Worm (Caenorhabditis elegans) whole organism, L1 larva: ENCODE results near the gene grl-31.
A peak's percentile ranks its signal among the peaks of the same experiment; 100 is the strongest.

ENCODE experiments used
- C04F5.9 ChIP-seq: sonication (generic microtip); optimal IDR thresholded peaks from 2 replicates; lab custom pipeline; 2016; ENCODE audit warnings: missing genetic modification characterization, missing compliant biosample characterization
- C16A3.4 ChIP-seq: fragments of 150-350 bp; optimal IDR thresholded peaks from 2 replicates; lab custom pipeline; 2014; ENCODE audit warnings: missing biosample characterization, missing genetic modification characterization
- C34B4.2 ChIP-seq: sonication (generic microtip); optimal IDR thresholded peaks from 2 replicates; lab custom pipeline; 2017; ENCODE audit warnings: mild to moderate bottlenecking, missing genetic modification characterization, missing compliant biosample characterization
- blmp-1 ChIP-seq: fragments of 150-350 bp; optimal IDR thresholded peaks from 2 replicates; lab custom pipeline; 2014; ENCODE audit warnings: missing biosample characterization, missing genetic modification characterization
- ceh-82 ChIP-seq, 3 experiments: fragments of 150-350 bp in 1 of 3; sonication (generic microtip) in 2 of 3; optimal IDR thresholded peaks; 2 replicates each; lab custom pipeline; 2014 to 2017; ENCODE audit warnings: missing biosample characterization in 3 of 3, missing genetic modification characterization in 3 of 3
- efl-1 ChIP-seq, 4 experiments: fragments of 150-350 bp; optimal IDR thresholded peaks in 3 of 4; peaks in 1 of 4; 1 replicate in 1 of 4; 2 replicates in 3 of 4; lab custom pipeline; 2014; ENCODE audit warnings: missing biosample characterization in 2 of 4, missing genetic modification characterization in 2 of 4, missing genetic modification reagents in 2 of 4
- fkh-4 ChIP-seq: sonication (generic microtip); optimal IDR thresholded peaks from 2 replicates; lab custom pipeline; 2016; ENCODE audit warnings: missing compliant biosample characterization, missing genetic modification characterization, borderline replicate concordance
- hpl-2 ChIP-seq: fragments of 150-350 bp; optimal IDR thresholded peaks from 2 replicates; lab custom pipeline; 2014; ENCODE audit warnings: missing biosample characterization, missing genetic modification reagents, missing genetic modification characterization
- irx-1 ChIP-seq: sonication (generic microtip); optimal IDR thresholded peaks from 2 replicates; lab custom pipeline; 2016; ENCODE audit warnings: missing genetic modification characterization, missing compliant biosample characterization
- isw-1 ChIP-seq: fragments of 200-800 bp; sonication (Bioruptor generic); IDR thresholded peaks from 2 replicates; pipeline ENCODE4 v1.3.6; 2022; ENCODE audit warnings: missing genetic modification characterization, missing compliant biosample characterization
- lin-15B ChIP-seq: fragments of 150-350 bp; sonication (generic microtip); optimal IDR thresholded peaks from 3 replicates; lab custom pipeline; 2014; ENCODE audit warnings: missing biosample characterization, missing genetic modification characterization
- lir-3 ChIP-seq: sonication (generic microtip); optimal IDR thresholded peaks from 2 replicates; lab custom pipeline; 2016; ENCODE audit warnings: mild to moderate bottlenecking, missing genetic modification characterization, moderate library complexity, missing compliant biosample characterization; ENCODE audit not compliant: poor library complexity
- lsy-2 ChIP-seq, 2 experiments: fragments of 150-350 bp; optimal IDR thresholded peaks; 2 replicates each; lab custom pipeline; 2014; ENCODE audit warnings: missing biosample characterization in 2 of 2, missing genetic modification characterization in 2 of 2
- mdl-1 ChIP-seq, 2 experiments: fragments of 150-350 bp; optimal IDR thresholded peaks; 2 replicates each; lab custom pipeline; 2014 to 2017; ENCODE audit warnings: missing biosample characterization in 2 of 2, missing genetic modification characterization in 2 of 2, inconsistent platforms in 1 of 2
- mep-1 ChIP-seq: fragments of 150-350 bp; optimal IDR thresholded peaks from 2 replicates; lab custom pipeline; 2014; ENCODE audit warnings: missing biosample characterization, missing genetic modification characterization
- nhr-12 ChIP-seq: sonication (generic microtip); optimal IDR thresholded peaks from 2 replicates; lab custom pipeline; 2017; ENCODE audit warnings: missing biosample characterization, missing genetic modification characterization
- nhr-28 ChIP-seq: fragments of 150-350 bp; optimal IDR thresholded peaks from 2 replicates; lab custom pipeline; 2014; ENCODE audit warnings: missing biosample characterization, missing genetic modification characterization
- nhr-76 ChIP-seq: sonication (generic microtip); optimal IDR thresholded peaks from 2 replicates; lab custom pipeline; 2017; ENCODE audit warnings: missing biosample characterization, missing genetic modification characterization
- nhr-77 ChIP-seq: fragments of 150-350 bp; optimal IDR thresholded peaks from 2 replicates; lab custom pipeline; 2014; ENCODE audit warnings: missing biosample characterization, missing genetic modification characterization
- nhr-85 ChIP-seq: sonication (generic microtip); peaks from one replicate; lab custom pipeline; 2016; ENCODE audit warnings: missing genetic modification characterization, inconsistent platforms, missing compliant biosample characterization
- nhr-90 ChIP-seq: sonication (generic microtip); optimal IDR thresholded peaks from 2 replicates; lab custom pipeline; 2016; ENCODE audit warnings: mild to moderate bottlenecking, missing genetic modification characterization, missing compliant biosample characterization; ENCODE audit not compliant: poor library complexity
- pag-3 ChIP-seq: sonication (generic microtip); optimal IDR thresholded peaks from 2 replicates; lab custom pipeline; 2017; ENCODE audit warnings: missing genetic modification characterization, mild to moderate bottlenecking, missing compliant biosample characterization, antibody characterized with exemption, borderline replicate concordance; ENCODE audit not compliant: insufficient read depth
- snu-23 ChIP-seq: sonication (generic microtip); optimal IDR thresholded peaks from 2 replicates; lab custom pipeline; 2016; ENCODE audit warnings: missing genetic modification characterization, missing compliant biosample characterization
- sox-4 ChIP-seq: sonication (generic microtip); optimal IDR thresholded peaks from 2 replicates; lab custom pipeline; 2016; ENCODE audit warnings: missing genetic modification characterization, missing compliant biosample characterization
- sup-37 ChIP-seq: fragments of 200-800 bp; sonication (Bioruptor generic); optimal IDR thresholded peaks from 2 replicates; lab custom pipeline; 2018; ENCODE audit warnings: mild to moderate bottlenecking, missing genetic modification characterization, missing compliant biosample characterization
- unc-130 ChIP-seq: fragments of 150-350 bp; optimal IDR thresholded peaks from 2 replicates; lab custom pipeline; 2017; ENCODE audit warnings: missing biosample characterization, missing genetic modification characterization, inconsistent platforms
- unc-62 ChIP-seq: fragments of 150-350 bp; optimal IDR thresholded peaks from 2 replicates; lab custom pipeline; 2014; ENCODE audit warnings: missing biosample characterization, missing genetic modification reagents, missing genetic modification characterization
- vab-15 ChIP-seq: sonication (generic microtip); optimal IDR thresholded peaks from 2 replicates; lab custom pipeline; 2017; ENCODE audit warnings: missing genotype, mild to moderate bottlenecking, missing genetic modification characterization, missing compliant biosample characterization
- xbp-1 ChIP-seq: sonication (generic microtip); optimal IDR thresholded peaks from 2 replicates; lab custom pipeline; 2016; ENCODE audit warnings: missing genetic modification characterization, missing compliant biosample characterization
- zip-4 ChIP-seq: fragments of 200-800 bp; sonication (Bioruptor generic); optimal IDR thresholded peaks from 2 replicates; lab custom pipeline; 2018; ENCODE audit warnings: mild to moderate bottlenecking, missing genetic modification characterization, moderate library complexity, missing compliant biosample characterization

Gene grl-31

ce11 chrV:3549553-3549952, 8.0 kb downstream of the grl-31 start, which contains the start of gene sri-21:
Gene sri-21, plus strand, starts transcription at chrV:3549853.
- TF ChIP-seq sup-37 (GFP tag; lab: Kevin White, UChicago) = no peak
- no peak for TF ChIP-seq hpl-2 (GFP tag; lab: Kevin White, UChicago)
- no peak for TF ChIP-seq mep-1 (tag; lab: Kevin White, UChicago)

ce11 chrV:3548798-3549197, 8.8 kb downstream of the grl-31 start, which contains the start of gene srw-130:
Gene srw-130, minus strand, starts transcription at chrV:3548898.
- no peak for TF ChIP-seq fkh-4 (tag; lab: Kevin White, UChicago)
- TF ChIP-seq vab-15 (tag; lab: Kevin White, UChicago) = no peak
- no peak for TF ChIP-seq C34B4.2
- no peak for TF ChIP-seq nhr-12 (tag; lab: Kevin White, UChicago)
- TF ChIP-seq lin-15B (tag; lab: Kevin White, UChicago) = no peak
- no peak for TF ChIP-seq lir-3 (tag; lab: Kevin White, UChicago)
- TF ChIP-seq xbp-1 (tag; lab: Kevin White, UChicago) = no peak
- no peak for TF ChIP-seq hpl-2 (GFP tag; lab: Kevin White, UChicago)
- TF ChIP-seq nhr-77 (tag; lab: Kevin White, UChicago) = no peak
- TF ChIP-seq nhr-85 (tag; lab: Kevin White, UChicago) = no peak
- no peak for TF ChIP-seq unc-62
- TF ChIP-seq sup-37 (GFP tag; lab: Kevin White, UChicago) = no peak
- TF ChIP-seq pag-3 (tag; lab: Kevin White, UChicago) = no peak
- TF ChIP-seq lsy-2 (tag; optimal IDR thresholded peaks at IDR 0.05; lab: Kevin White, UChicago) = no peak
- no peak for TF ChIP-seq sox-4 (tag; lab: Kevin White, UChicago)
- TF ChIP-seq, all 84 proteins: peak for 0

ce11 chrV:3546517-3546916, 11.1 kb downstream of the grl-31 start, which contains the start of gene srbc-68:
Gene srbc-68, minus strand, starts transcription at chrV:3546617.
- no peak for TF ChIP-seq nhr-76 (tag; lab: Kevin White, UChicago)
- no peak for TF ChIP-seq C16A3.4 (tag; lab: Kevin White, UChicago)
- TF ChIP-seq, all 84 proteins: peak for 0

ce11 chrV:3543344-3543743, 14.2 kb downstream of the grl-31 start, which contains the start of gene nhr-222:
Gene nhr-222, minus strand, starts transcription at chrV:3543444.
- TF ChIP-seq mdl-1 (tag; optimal IDR thresholded peaks at IDR 0.05; lab: Kevin White, UChicago) = no peak
- no peak for TF ChIP-seq nhr-90
- TF ChIP-seq ceh-82 (tag; optimal IDR thresholded peaks at IDR 0.05; lab: Kevin White, UChicago) = no peak
- no peak for TF ChIP-seq unc-62
- no peak for TF ChIP-seq snu-23 (GFP tag; lab: Kevin White, UChicago)
- TF ChIP-seq sup-37 (GFP tag; lab: Kevin White, UChicago) = no peak

- TF ChIP-seq C04F5.9 (tag; lab: Kevin White, UChicago) (no peak), isw-1 (GFP tag; lab: Robert Waterston, UW) (no peak)
- TF ChIP-seq, all 84 proteins: peak for 0
Observed at ce11 chrV:3541117-3541516, 16.5 kb downstream of the grl-31 start, which contains the start of gene srbc-67. Gene srbc-67, minus strand, starts transcription at chrV:3541217.

- TF ChIP-seq blmp-1 (no peak), zip-4 (GFP tag; lab: Kevin White, UChicago) (no peak)
Observed at ce11 chrV:3538307-3538706, 19.3 kb downstream of the grl-31 start, which contains the start of gene nhr-93. Gene nhr-93, minus strand, starts transcription at chrV:3538407.

ce11 chrV:3535260-3535659, 22.3 kb downstream of the grl-31 start, which contains the start of gene nhr-221:
Gene nhr-221, minus strand, starts transcription at chrV:3535360.
- TF ChIP-seq efl-1 (optimal IDR thresholded peaks at IDR 0.05; lab: Kevin White, UChicago) (no peak), efl-1 (GFP tag; optimal IDR thresholded peaks at IDR 0.05 in 1 of 2; lab: Kevin White, UChicago) (peak in 1 of 2 experiments; percentile 47), irx-1 (no peak), unc-130 (tag; lab: Kevin White, UChicago) (no peak), nhr-28 (tag; lab: Kevin White, UChicago) (no peak)
